Fruit fly (Drosophila melanogaster) whole organism, embryonic: ENCODE results near the gene Nrx-IV.

Experiments used
- Atf-2 ChIP-seq: fragments of 200-800 bp; sonication (Bioruptor generic); optimal IDR thresholded peaks from 2 replicates; lab custom pipeline; 2016; ENCODE audit warnings: missing biosample characterization, missing genetic modification characterization
- CG10543 ChIP-seq: fragments of 200-800 bp; sonication (Bioruptor generic); optimal IDR thresholded peaks from 3 replicates; lab custom pipeline; 2017; ENCODE audit warnings: missing biosample characterization, mild to moderate bottlenecking, missing genetic modification characterization, moderate library complexity
- CG12659 ChIP-seq: fragments of 200-800 bp; sonication (Bioruptor generic); optimal IDR thresholded peaks from 3 replicates; lab custom pipeline; 2017; ENCODE audit warnings: mild to moderate bottlenecking, missing biosample characterization, missing genetic modification reagents, missing genetic modification characterization
- CG14014 ChIP-seq: fragments of 200-800 bp; sonication (Bioruptor generic); IDR thresholded peaks from 2 replicates; pipeline ENCODE4 v1.3.6; 2022; ENCODE audit warnings: missing biosample characterization, missing genetic modification characterization
- CG15073 ChIP-seq: fragments of 200-800 bp; sonication (Bioruptor generic); optimal IDR thresholded peaks from 2 replicates; lab custom pipeline; 2016; ENCODE audit warnings: missing biosample characterization, missing genetic modification characterization
- CG15514 ChIP-seq: fragments of 200-800 bp; sonication (Bioruptor generic); optimal IDR thresholded peaks from 3 replicates; lab custom pipeline; 2017; ENCODE audit warnings: missing biosample characterization, missing genetic modification characterization, mild to moderate bottlenecking, moderate library complexity, missing genetic modification reagents
- CG16863 ChIP-seq: fragments of 200-800 bp; sonication (Bioruptor generic); optimal IDR thresholded peaks from 3 replicates; lab custom pipeline; 2016; ENCODE audit warnings: missing biosample characterization, missing genetic modification characterization
- CG17186 ChIP-seq: fragments of 200-800 bp; sonication (Bioruptor generic); optimal IDR thresholded peaks from 3 replicates; lab custom pipeline; 2017; ENCODE audit warnings: missing biosample characterization, missing genetic modification reagents, missing genetic modification characterization
- CG17802 ChIP-seq: fragments of 200-800 bp; sonication (Bioruptor generic); optimal IDR thresholded peaks from 2 replicates; lab custom pipeline; 2018; ENCODE audit warnings: missing biosample characterization, mild to moderate bottlenecking, missing genetic modification characterization, moderate library complexity
- CG17912 ChIP-seq: fragments of 200-800 bp; sonication (Bioruptor generic); optimal IDR thresholded peaks from 2 replicates; lab custom pipeline; 2018; ENCODE audit warnings: missing biosample characterization, mild to moderate bottlenecking, missing genetic modification characterization
- CG2116 ChIP-seq: fragments of 200-800 bp; sonication (Bioruptor generic); optimal IDR thresholded peaks from 3 replicates; lab custom pipeline; 2018; ENCODE audit warnings: missing biosample characterization, mild to moderate bottlenecking, missing genetic modification characterization
- CG2889 ChIP-seq: fragments of 200-800 bp; sonication (Bioruptor generic); IDR thresholded peaks from 3 replicates; pipeline ENCODE4 v1.3.6; 2022; ENCODE audit warnings: missing biosample characterization, missing genetic modification characterization
- CG30431 ChIP-seq: fragments of 200-800 bp; sonication (Bioruptor generic); optimal IDR thresholded peaks from 2 replicates; lab custom pipeline; 2017; ENCODE audit warnings: missing biosample characterization, missing genetic modification characterization
- CG3847 ChIP-seq: fragments of 200-800 bp; sonication (Bioruptor generic); IDR thresholded peaks from 2 replicates; pipeline ENCODE4 v1.3.6; 2022; ENCODE audit warnings: missing biosample characterization, missing genetic modification characterization
- CG6765 ChIP-seq: fragments of 200-800 bp; sonication (Bioruptor generic); optimal IDR thresholded peaks from 3 replicates; lab custom pipeline; 2017; ENCODE audit warnings: missing biosample characterization, mild to moderate bottlenecking, missing genetic modification characterization
- CG7839 ChIP-seq: fragments of 200-800 bp; sonication (Bioruptor generic); optimal IDR thresholded peaks from 3 replicates; lab custom pipeline; 2018; ENCODE audit warnings: missing biosample characterization, mild to moderate bottlenecking, missing genetic modification characterization, moderate library complexity
- CG8944 ChIP-seq: fragments of 200-800 bp; sonication (Bioruptor generic); optimal IDR thresholded peaks from 3 replicates; lab custom pipeline; 2016; ENCODE audit warnings: missing biosample characterization, missing genetic modification characterization
- CG9437 ChIP-seq: fragments of 200-800 bp; sonication (Bioruptor generic); optimal IDR thresholded peaks from 2 replicates; lab custom pipeline; 2018; ENCODE audit warnings: missing biosample characterization, mild to moderate bottlenecking, missing genetic modification characterization
- CG9817 ChIP-seq: fragments of 200-800 bp; sonication (Bioruptor generic); optimal IDR thresholded peaks from 2 replicates; lab custom pipeline; 2018; ENCODE audit warnings: missing biosample characterization, mild to moderate bottlenecking, missing genetic modification characterization, moderate library complexity
- CrebB ChIP-seq: fragments of 200-800 bp; sonication (Bioruptor generic); optimal IDR thresholded peaks from 3 replicates; lab custom pipeline; 2018; ENCODE audit warnings: missing biosample characterization, mild to moderate bottlenecking, missing genetic modification characterization
- E2f1 ChIP-seq: fragments of 200-800 bp; sonication (Bioruptor generic); IDR thresholded peaks from 2 replicates; pipeline ENCODE4 v1.3.6; 2022; ENCODE audit warnings: missing biosample characterization, missing genetic modification characterization
- Ets97D ChIP-seq: fragments of 200-800 bp; sonication (Bioruptor generic); optimal IDR thresholded peaks from 3 replicates; lab custom pipeline; 2016; ENCODE audit warnings: missing biosample characterization, missing genetic modification characterization
- GATAe ChIP-seq: fragments of 200-800 bp; sonication (Bioruptor generic); conservative IDR thresholded peaks from 2 replicates; pipeline ENCODE4 v1.3.6; 2022; ENCODE audit warnings: missing biosample characterization, missing genetic modification characterization
- Hmr ChIP-seq: fragments of 200-800 bp; sonication (Bioruptor generic); optimal IDR thresholded peaks from 3 replicates; lab custom pipeline; 2017; ENCODE audit warnings: mild to moderate bottlenecking, missing biosample characterization, missing genetic modification reagents, missing genetic modification characterization
- Jarid2 ChIP-seq: fragments of 200-800 bp; sonication (Bioruptor generic); optimal IDR thresholded peaks from 3 replicates; lab custom pipeline; 2017; ENCODE audit warnings: mild to moderate bottlenecking, missing biosample characterization, missing genetic modification reagents, missing genetic modification characterization
- Kr ChIP-seq: fragments of 200-800 bp; sonication (Bioruptor generic); optimal IDR thresholded peaks from 2 replicates; lab custom pipeline; 2017; ENCODE audit warnings: missing biosample characterization, mild to moderate bottlenecking, missing genetic modification characterization
- NFAT ChIP-seq: fragments of 200-800 bp; sonication (Bioruptor generic); IDR thresholded peaks from 2 replicates; pipeline ENCODE4 v1.3.6; 2022; ENCODE audit warnings: missing biosample characterization, missing genetic modification characterization
- PHDP ChIP-seq: fragments of 200-800 bp; sonication (Bioruptor generic); optimal IDR thresholded peaks from 3 replicates; lab custom pipeline; 2018; ENCODE audit warnings: missing biosample characterization, mild to moderate bottlenecking, missing genetic modification characterization, moderate library complexity
- Ravus ChIP-seq: fragments of 200-800 bp; sonication (Bioruptor generic); IDR thresholded peaks from 2 replicates; pipeline ENCODE4 v1.3.6; 2022; ENCODE audit warnings: missing biosample characterization, missing genetic modification characterization
- Usf ChIP-seq: fragments of 200-800 bp; sonication (Bioruptor generic); optimal IDR thresholded peaks from 2 replicates; lab custom pipeline; 2017; ENCODE audit warnings: missing genotype, missing biosample characterization, missing genetic modification characterization
- btn ChIP-seq: fragments of 200-800 bp; sonication (Bioruptor generic); optimal IDR thresholded peaks from 2 replicates; lab custom pipeline; 2016; ENCODE audit warnings: missing biosample characterization, missing genetic modification characterization
- cato ChIP-seq: fragments of 200-800 bp; sonication (Bioruptor generic); optimal IDR thresholded peaks from 2 replicates; lab custom pipeline; 2016; ENCODE audit warnings: missing biosample characterization, missing genetic modification characterization, borderline replicate concordance
- crc ChIP-seq: fragments of 200-800 bp; sonication (Bioruptor generic); optimal IDR thresholded peaks from 2 replicates; lab custom pipeline; 2016; ENCODE audit warnings: missing biosample characterization, missing genetic modification characterization
- da ChIP-seq: fragments of 200-800 bp; sonication (Bioruptor generic); optimal IDR thresholded peaks from 2 replicates; lab custom pipeline; 2016; ENCODE audit warnings: missing biosample characterization, missing genetic modification characterization
- danr ChIP-seq: fragments of 200-800 bp; sonication (Bioruptor generic); IDR thresholded peaks from 2 replicates; pipeline ENCODE4 v1.3.6; 2022; ENCODE audit warnings: missing biosample characterization, missing genetic modification characterization
- dysf ChIP-seq: fragments of 200-800 bp; sonication (Bioruptor generic); IDR thresholded peaks from 3 replicates; pipeline ENCODE4 v1.3.6; 2022; ENCODE audit warnings: missing biosample characterization, missing genetic modification characterization
- gcm ChIP-seq: fragments of 200-800 bp; sonication (Bioruptor generic); optimal IDR thresholded peaks from 2 replicates; lab custom pipeline; 2019; ENCODE audit warnings: missing biosample characterization, mild to moderate bottlenecking, missing genetic modification characterization, moderate library complexity
- gfzf ChIP-seq: fragments of 200-800 bp; sonication (Bioruptor generic); optimal IDR thresholded peaks from 2 replicates; lab custom pipeline; 2016; ENCODE audit warnings: missing biosample characterization, mild to moderate bottlenecking, missing genetic modification characterization, moderate library complexity
- gt ChIP-seq: fragments of 200-800 bp; sonication (Bioruptor generic); IDR thresholded peaks from 2 replicates; pipeline ENCODE4 v1.3.6; 2022; ENCODE audit warnings: missing biosample characterization, missing genetic modification characterization
- ham ChIP-seq: fragments of 200-800 bp; sonication (Bioruptor generic); IDR thresholded peaks from 2 replicates; pipeline ENCODE4 v1.3.6; 2022; ENCODE audit warnings: missing biosample characterization, missing genetic modification characterization
- lilli ChIP-seq: fragments of 200-800 bp; sonication (Bioruptor generic); optimal IDR thresholded peaks from 3 replicates; lab custom pipeline; 2016; ENCODE audit warnings: missing biosample characterization, missing genetic modification characterization
- lola ChIP-seq, 3 experiments: fragments of >200 bp in 2 of 3; fragments of 200-800 bp in 1 of 3; sonication (Bioruptor generic) in 1 of 3; optimal IDR thresholded peaks; 2 replicates each; lab custom pipeline; 2017 to 2019; ENCODE audit warnings: missing biosample characterization in 3 of 3, missing genetic modification characterization in 3 of 3, mild to moderate bottlenecking in 1 of 3, moderate library complexity in 1 of 3
- pho ChIP-seq: fragments of 200-800 bp; sonication (Bioruptor generic); optimal IDR thresholded peaks from 2 replicates; lab custom pipeline; 2016; ENCODE audit warnings: missing biosample characterization, missing genetic modification characterization
- sc ChIP-seq, 3 experiments: fragments of >200 bp in 2 of 3; fragments of 200-800 bp in 1 of 3; sonication (Bioruptor generic) in 1 of 3; optimal IDR thresholded peaks; 2 replicates in 2 of 3; 3 replicates in 1 of 3; lab custom pipeline; 2017; ENCODE audit warnings: mild to moderate bottlenecking in 1 of 3, missing biosample characterization in 1 of 3, missing genetic modification characterization in 1 of 3, missing genetic modification reagents in 1 of 3
- sim ChIP-seq: fragments of 200-800 bp; sonication (Bioruptor generic); IDR thresholded peaks from 2 replicates; pipeline ENCODE4 v1.3.6; 2022; ENCODE audit warnings: missing biosample characterization, missing genetic modification characterization
- tin ChIP-seq: fragments of 200-800 bp; sonication (Bioruptor generic); optimal IDR thresholded peaks from 3 replicates; lab custom pipeline; 2016; ENCODE audit warnings: missing biosample characterization, missing genetic modification characterization
- toy ChIP-seq: fragments of 200-800 bp; sonication (Bioruptor generic); IDR thresholded peaks from 2 replicates; pipeline ENCODE4 v1.3.6; 2022; ENCODE audit warnings: missing biosample characterization, missing genetic modification characterization
- unc-4 ChIP-seq: fragments of 200-800 bp; sonication (Bioruptor generic); IDR thresholded peaks from 2 replicates; pipeline ENCODE4 v1.3.6; 2022; ENCODE audit warnings: missing biosample characterization, missing genetic modification characterization; ENCODE audit not compliant: partially characterized antibody
- usp ChIP-seq: fragments of >200 bp; optimal IDR thresholded peaks from 2 replicates; lab custom pipeline; 2017; ENCODE audit warnings: missing biosample characterization, missing genetic modification characterization
- zen2 ChIP-seq: fragments of 200-800 bp; sonication (Bioruptor generic); IDR thresholded peaks from 3 replicates; pipeline ENCODE4 v1.3.6; 2022; ENCODE audit warnings: missing biosample characterization, missing genetic modification characterization; ENCODE audit not compliant: partially characterized antibody

Gene Nrx-IV

DNA sequence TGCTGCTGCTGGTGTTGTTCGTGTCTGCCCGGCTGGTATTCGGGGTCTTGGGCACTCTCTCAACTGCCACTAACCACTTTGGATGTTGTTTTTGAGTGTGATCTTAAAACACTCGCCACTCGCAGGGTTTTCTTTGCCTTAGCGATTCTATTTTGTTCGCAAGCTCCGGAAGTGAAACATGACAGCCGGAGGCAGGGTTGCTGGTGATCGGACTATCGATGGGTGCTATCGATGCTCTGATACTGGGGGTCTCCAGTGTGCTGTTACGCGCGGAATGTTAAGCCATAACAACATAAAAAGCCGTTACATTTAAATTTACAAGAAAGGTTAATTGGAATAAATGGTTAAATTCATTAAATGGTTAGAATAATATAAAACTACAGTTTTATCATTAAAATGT is 21.3 kb upstream of the Nrx-IV start, which contains the start of gene yps (continued):
- peak; percentile 87 for TF ChIP-seq pho (GFP tag; lab: Kevin White, UChicago)
- peak; percentile 50; the same call in 1 of the 3 replicates for TF ChIP-seq CG2889 (GFP tag; lab: Robert Waterston, UW)
- TF ChIP-seq CG17912 (GFP tag; lab: Kevin White, UChicago), result peak; percentile 99
- peak; percentile 88 for TF ChIP-seq tin (GFP tag; lab: Kevin White, UChicago)
- peak; percentile 100 for TF ChIP-seq CG17186 (GFP tag; lab: Kevin White, UChicago)
- peak; percentile 83 for TF ChIP-seq dysf (GFP tag; lab: Robert Waterston, UW)
- TF ChIP-seq GATAe, result peak; percentile 49
- peak; percentile 88 for TF ChIP-seq btn (GFP tag; lab: Kevin White, UChicago)
- peak; percentile 80 for TF ChIP-seq CG8944
- TF ChIP-seq toy (GFP tag; lab: Robert Waterston, UW), result peak; percentile 78; the same call in 1 of the 2 replicates
- TF ChIP-seq Jarid2, result peak; percentile 85
- TF ChIP-seq sim (GFP tag; lab: Robert Waterston, UW), result peak; percentile 90
- TF ChIP-seq Ets97D (GFP tag; lab: Kevin White, UChicago), result peak; percentile 100
- TF ChIP-seq CG17802 (tag; lab: Kevin White, UChicago), result peak; percentile 84
- TF ChIP-seq gfzf (GFP tag; lab: Kevin White, UChicago), result peak; percentile 39
- TF ChIP-seq CG15073 (GFP tag; lab: Kevin White, UChicago), result no peak
- TF ChIP-seq CG3847 (GFP tag; lab: Robert Waterston, UW), result peak; percentile 87
- peak; percentile 89 for TF ChIP-seq da
- TF ChIP-seq PHDP (tag; lab: Kevin White, UChicago), result peak; percentile 93
- TF ChIP-seq CG2116 (GFP tag; lab: Kevin White, UChicago), result peak; percentile 99
- peak; percentile 80 for TF ChIP-seq Kr (GFP tag; lab: Kevin White, UChicago)
- peak; percentile 78; the same call in 1 of the 2 replicates for TF ChIP-seq ham
- TF ChIP-seq CG15514 (GFP tag; lab: Kevin White, UChicago), result peak; percentile 96
- TF ChIP-seq cato, result peak; percentile 87
- no peak for TF ChIP-seq sc (optimal IDR thresholded peaks at IDR 0.05; lab: Kevin White, UChicago)
- peak; percentile 90 for TF ChIP-seq sc (GFP tag; optimal IDR thresholded peaks at IDR 0.05; lab: Kevin White, UChicago)
- no peak for TF ChIP-seq usp (GFP tag; lab: Kevin White, UChicago)
- peak; percentile 55 for TF ChIP-seq gt
- peak; percentile 99 for TF ChIP-seq Hmr (GFP tag; lab: Kevin White, UChicago)
- peak; percentile 99 for TF ChIP-seq CG6765 (GFP tag; lab: Kevin White, UChicago)
- TF ChIP-seq CG10543 (GFP tag; lab: Kevin White, UChicago), result peak; percentile 98
- peak; percentile 86 for TF ChIP-seq lilli
- TF ChIP-seq Atf-2 (GFP tag; lab: Kevin White, UChicago), result peak; percentile 87
- peak; percentile 74 for TF ChIP-seq unc-4 (GFP tag; lab: Robert Waterston, UW)
- peak; percentile 80 for TF ChIP-seq Usf (GFP tag; lab: Kevin White, UChicago)
- TF ChIP-seq E2f1, result peak; percentile 87
- TF ChIP-seq zen2 (GFP tag; lab: Robert Waterston, UW), result no peak; the same call in 1 of the 3 replicates
- TF ChIP-seq CG16863 (GFP tag; lab: Kevin White, UChicago), result peak; percentile 84
- TF ChIP-seq CG9817 (tag; lab: Kevin White, UChicago), result peak; percentile 90
- no peak; the same call in 1 of the 2 replicates for TF ChIP-seq danr (GFP tag; lab: Robert Waterston, UW)
- peak; percentile 65 for TF ChIP-seq Ravus (GFP tag; lab: Robert Waterston, UW)
- TF ChIP-seq crc (GFP tag; lab: Kevin White, UChicago), result peak; percentile 86
- TF ChIP-seq CG12659, result peak; percentile 98
- peak; percentile 77 for TF ChIP-seq CG30431
- TF ChIP-seq gcm, result peak; percentile 94
- peak; percentile 87 for TF ChIP-seq CG7839 (tag; lab: Kevin White, UChicago)
- TF ChIP-seq CG14014 (GFP tag; lab: Robert Waterston, UW), result peak; percentile 88
- peak in 1 of 3 experiments; percentile 61 for TF ChIP-seq lola (GFP tag; optimal IDR thresholded peaks at IDR 0.05; lab: Kevin White, UChicago)
- TF ChIP-seq NFAT (GFP tag; lab: Robert Waterston, UW), result peak; percentile 96
- TF ChIP-seq CG9437, result peak; percentile 78
- peak; percentile 97 for TF ChIP-seq CrebB (tag; lab: Kevin White, UChicago)
